Worm (Caenorhabditis elegans): ENCODE results near the gene K08H2.5.

K08H2.5 gene

DNA sequence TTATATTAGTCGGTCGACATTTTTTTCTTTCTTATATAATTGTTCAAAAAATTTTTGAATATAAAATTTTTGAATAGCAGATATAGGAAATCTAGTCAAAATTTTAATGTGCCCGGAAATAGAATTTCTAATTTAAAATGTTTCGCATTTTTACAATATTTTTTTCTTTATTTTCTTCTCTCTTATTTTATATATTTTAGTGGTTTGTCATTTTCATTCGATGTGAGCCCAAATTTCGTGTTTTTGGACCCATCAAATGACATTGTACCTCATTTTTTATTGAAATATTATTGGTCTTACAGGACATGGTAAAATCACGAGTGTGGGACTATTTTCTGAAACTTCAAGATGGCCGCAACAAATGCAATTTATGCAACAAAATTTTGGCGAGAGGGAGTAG is 20.1 kb upstream of the K08H2.5 start, which contains the start of gene K09A11.1:
Gene K09A11.1, plus strand, starts transcription at position 301 of the 400 bp plus-strand sequence.
- TF ChIP-seq nfya-1 (tag; optimal IDR thresholded peaks at IDR 0.05): no peak

DNA sequence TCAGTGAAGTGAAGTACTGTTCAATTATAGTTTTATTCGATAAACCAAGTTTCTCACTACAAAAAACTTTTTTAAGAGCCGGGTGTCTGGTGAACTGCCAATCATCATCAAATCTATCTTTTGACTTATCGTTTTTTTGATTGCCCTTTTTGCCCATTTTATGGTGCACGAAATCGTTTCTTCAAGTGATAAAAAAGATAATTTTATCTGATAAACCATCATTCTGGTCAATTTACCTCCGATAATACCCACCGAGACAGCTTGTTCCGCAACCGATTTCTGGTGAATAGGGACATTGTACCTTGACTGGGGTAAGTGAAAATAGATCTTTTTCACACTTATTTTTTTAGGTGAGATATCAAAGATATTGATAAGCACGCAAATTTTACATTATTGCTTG is 15.4 kb upstream of the K08H2.5 start, which contains the start of gene K08H2.10:
Gene K08H2.10, plus strand, starts transcription at position 230 of the 400 bp plus-strand sequence.
- TF ChIP-seq elt-2 (tag; optimal IDR thresholded peaks at IDR 0.05) (peak; percentile 92), pha-4 (tag; optimal IDR thresholded peaks at IDR 0.05) (no peak)

DNA sequence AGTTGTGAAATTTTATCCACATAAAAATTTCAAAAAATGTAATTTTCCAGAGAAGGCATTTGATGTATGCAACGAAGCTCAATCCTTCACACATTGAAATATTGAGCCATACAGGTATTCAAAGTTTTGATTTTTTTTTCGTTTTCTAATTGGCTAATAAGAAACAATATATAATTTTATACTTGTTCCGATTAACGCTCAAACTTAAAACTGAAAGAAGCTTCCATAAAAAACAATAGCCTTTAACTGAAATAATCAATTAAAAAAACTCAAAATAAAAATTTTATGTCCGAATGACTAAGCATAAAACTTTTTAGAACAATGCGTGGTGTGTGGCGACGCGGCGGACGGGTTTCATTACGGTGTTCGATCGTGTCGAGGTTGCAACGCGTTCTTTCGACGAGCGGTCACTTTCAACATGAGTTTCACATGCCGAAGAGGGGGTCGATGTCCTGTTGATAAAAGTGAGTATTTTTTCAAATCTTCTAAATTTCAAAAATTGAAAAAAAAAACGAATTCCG is 9.8 kb upstream of the K08H2.5 start, which contains the start of gene nhr-32:
Gene nhr-32, plus strand, starts transcription at position 51 of the 521 bp plus-strand sequence.
- TF ChIP-seq eyg-1 (tag; optimal IDR thresholded peaks at IDR 0.05) (no peak), pag-3 (tag; optimal IDR thresholded peaks at IDR 0.05; ENCODE audit: borderline replicate concordance) (no peak), dve-1 (tag; optimal IDR thresholded peaks at IDR 0.05) (no peak), rnt-1 (tag; optimal IDR thresholded peaks at IDR 0.05) (no peak), hlh-6 (tag; optimal IDR thresholded peaks at IDR 0.05) (no peak), ceh-24 (tag; optimal IDR thresholded peaks at IDR 0.05) (no peak), pros-1 (tag; optimal IDR thresholded peaks at IDR 0.05) (no peak), gmeb-2 (tag; optimal IDR thresholded peaks at IDR 0.05) (no peak), unc-42 (tag; optimal IDR thresholded peaks at IDR 0.05) (no peak), ahr-1 (tag; optimal IDR thresholded peaks at IDR 0.05) (no peak), madf-2 (tag; optimal IDR thresholded peaks at IDR 0.05) (no peak)

DNA sequence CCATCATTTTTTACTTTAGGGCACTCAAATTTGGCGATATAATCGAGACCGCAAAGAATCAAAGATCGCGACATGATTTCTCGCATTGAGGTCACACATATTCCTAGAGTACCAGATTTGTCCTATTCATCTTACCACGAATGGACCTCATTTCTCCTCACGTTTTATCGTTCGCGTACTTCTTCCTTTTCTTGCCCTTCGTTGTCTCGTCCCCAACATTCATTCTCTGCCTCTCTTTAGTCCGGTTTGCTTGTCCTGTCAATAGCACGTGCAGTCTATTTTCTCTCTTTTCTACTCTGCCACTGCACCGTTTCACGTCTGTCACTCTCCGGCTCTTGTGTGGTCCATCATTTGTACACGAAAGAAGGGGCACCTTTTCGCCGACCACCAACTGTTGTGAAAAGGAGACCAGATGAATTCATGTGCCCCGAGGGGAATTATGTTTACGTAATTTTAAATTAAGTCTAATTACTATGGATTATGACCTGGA is 9.3 kb upstream of the K08H2.5 start:
- TF ChIP-seq mec-3 (tag; optimal IDR thresholded peaks at IDR 0.05; ENCODE audit: borderline replicate concordance): no peak
- TF ChIP-seq ceh-31 (tag; optimal IDR thresholded peaks at IDR 0.05): peak; percentile 88
- no peak for TF ChIP-seq unc-86 (tag; optimal IDR thresholded peaks at IDR 0.05)
- peak; percentile 56 for TF ChIP-seq sdc-2 (tag; optimal IDR thresholded peaks at IDR 0.05)
- TF ChIP-seq tbx-2 (tag; optimal IDR thresholded peaks at IDR 0.05): peak; percentile 69
- TF ChIP-seq odd-2 (tag; optimal IDR thresholded peaks at IDR 0.05): no peak
- peak; percentile 94 for TF ChIP-seq hlh-30 (tag; optimal IDR thresholded peaks at IDR 0.05; ENCODE audit: insufficient read depth)
- TF ChIP-seq ama-1 (optimal IDR thresholded peaks at IDR 0.05): no peak
- TF ChIP-seq dmd-4 (tag; optimal IDR thresholded peaks at IDR 0.05; ENCODE audit: borderline replicate concordance): peak; percentile 29
- TF ChIP-seq unc-55 (GFP tag; optimal IDR thresholded peaks at IDR 0.05): peak; percentile 83
- TF ChIP-seq F13H6.1 (tag; optimal IDR thresholded peaks at IDR 0.05): peak; percentile 9
- TF ChIP-seq ref-2 (tag; optimal IDR thresholded peaks at IDR 0.05): peak; percentile 12
- peak; percentile 10 for TF ChIP-seq dve-1 (tag; optimal IDR thresholded peaks at IDR 0.05)
- no peak for TF ChIP-seq pros-1 (tag; optimal IDR thresholded peaks at IDR 0.05)
- TF ChIP-seq nhr-11 (tag; optimal IDR thresholded peaks at IDR 0.05): no peak
- peak; percentile 50 for TF ChIP-seq ceh-18 (tag; optimal IDR thresholded peaks at IDR 0.05)
- no peak for TF ChIP-seq eyg-1 (tag; optimal IDR thresholded peaks at IDR 0.05)
- peak; percentile 41 for TF ChIP-seq unc-42 (tag; optimal IDR thresholded peaks at IDR 0.05)
- TF ChIP-seq ceh-34 (tag; optimal IDR thresholded peaks at IDR 0.05): peak; percentile 61
- peak; percentile 17 for TF ChIP-seq hlh-6 (tag; optimal IDR thresholded peaks at IDR 0.05)
- TF ChIP-seq rnt-1 (tag; optimal IDR thresholded peaks at IDR 0.05): peak; percentile 51
- no peak for TF ChIP-seq Y22D7AL.16 (tag; optimal IDR thresholded peaks at IDR 0.05)
- peak; percentile 7 for TF ChIP-seq ets-4 (tag; optimal IDR thresholded peaks at IDR 0.05)
- peak; percentile 14 for TF ChIP-seq ceh-2 (tag; optimal IDR thresholded peaks at IDR 0.05)
- peak; percentile 70 for TF ChIP-seq nfya-1 (tag; optimal IDR thresholded peaks at IDR 0.05)
- TF ChIP-seq ceh-48 (tag; optimal IDR thresholded peaks at IDR 0.05): peak; percentile 19
- TF ChIP-seq ceh-19 (GFP tag; optimal IDR thresholded peaks at IDR 0.05): peak; percentile 16
- peak; percentile 13 for TF ChIP-seq fkh-6 (tag; optimal IDR thresholded peaks at IDR 0.05)

DNA sequence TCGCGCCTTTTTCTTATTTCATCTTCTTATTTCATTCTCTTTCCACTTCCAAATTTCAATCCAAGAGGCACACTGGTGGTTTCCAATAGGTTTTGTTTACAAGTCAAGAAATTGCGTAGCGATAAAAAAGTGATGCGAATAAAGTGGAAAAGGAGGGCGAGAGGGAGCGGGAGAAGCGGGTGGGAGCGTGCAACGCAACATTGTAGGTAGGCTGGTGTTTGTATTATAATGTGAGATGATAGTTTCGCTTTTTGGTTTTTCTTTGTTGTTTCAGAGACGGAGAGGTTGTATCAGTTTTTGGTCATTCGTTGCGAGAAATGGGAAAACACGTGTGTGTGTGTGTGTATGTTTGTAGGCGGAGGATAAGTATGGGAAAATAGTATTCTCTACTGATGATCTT is 8.0 kb upstream of the K08H2.5 start:
- TF ChIP-seq nhr-232 (tag; optimal IDR thresholded peaks at IDR 0.05) (no peak), pag-3 (tag; optimal IDR thresholded peaks at IDR 0.05; ENCODE audit: borderline replicate concordance) (no peak), pat-9 (tag; optimal IDR thresholded peaks at IDR 0.05) (no peak), eyg-1 (tag; optimal IDR thresholded peaks at IDR 0.05) (no peak), tbx-2 (tag; optimal IDR thresholded peaks at IDR 0.05) (no peak), C38D4.7 (GFP tag; optimal IDR thresholded peaks at IDR 0.05) (no peak), hlh-15 (tag; optimal IDR thresholded peaks at IDR 0.05) (no peak), F13H6.1 (tag; optimal IDR thresholded peaks at IDR 0.05) (no peak), pax-1 (tag; optimal IDR thresholded peaks at IDR 0.05) (no peak), madf-2 (tag; optimal IDR thresholded peaks at IDR 0.05) (no peak), che-1 (tag; optimal IDR thresholded peaks at IDR 0.05) (no peak), fkh-10 (GFP tag; optimal IDR thresholded peaks at IDR 0.05) (no peak), fax-1 (tag; optimal IDR thresholded peaks at IDR 0.05) (no peak), ceh-9 (tag; optimal IDR thresholded peaks at IDR 0.05) (no peak), ref-2 (tag; optimal IDR thresholded peaks at IDR 0.05) (no peak)
